Worm (Caenorhabditis elegans) whole organism, midembryonic: ENCODE measurements around the gene clec-19.

Experiments used
- cog-1 ChIP-seq: sonication (generic microtip); optimal IDR thresholded peaks from 2 replicates; lab custom pipeline; 2016; ENCODE audit warnings: missing genetic modification characterization, missing compliant biosample characterization
- med-1 ChIP-seq: sonication (generic microtip); optimal IDR thresholded peaks from 2 replicates; lab custom pipeline; 2017; ENCODE audit warnings: missing genetic modification characterization, mild to moderate bottlenecking, missing compliant biosample characterization, antibody characterized with exemption, missing genetic modification reagents; ENCODE audit not compliant: insufficient read depth
- ref-1 ChIP-seq: fragments of 200-800 bp; sonication (Bioruptor generic); conservative IDR thresholded peaks from 2 replicates; pipeline ENCODE4 v1.3.6; 2022; ENCODE audit warnings: missing genetic modification reagents, missing genetic modification characterization, missing compliant biosample characterization
- tab-1 ChIP-seq: fragments of 200-800 bp; sonication (Bioruptor generic); IDR thresholded peaks from 2 replicates; pipeline ENCODE4 v1.3.6; 2022; ENCODE audit warnings: missing genetic modification characterization, missing compliant biosample characterization
- ztf-23 ChIP-seq: fragments of 200-800 bp; sonication (Bioruptor generic); IDR thresholded peaks from 2 replicates; pipeline ENCODE4 v1.3.6; 2022; ENCODE audit warnings: missing genetic modification reagents, missing genetic modification characterization, missing compliant biosample characterization
- ztf-29 ChIP-seq: fragments of 200-800 bp; sonication (Bioruptor generic); IDR thresholded peaks from 2 replicates; pipeline ENCODE4 v1.3.6; 2022; ENCODE audit warnings: missing genetic modification reagents, missing genetic modification characterization, missing compliant biosample characterization

ce11 chrII:1709959-1710358 lies 34.3 kb upstream of the clec-19 start, which contains the start of gene fbxa-184:
- TF ChIP-seq tab-1 (GFP tag; lab: Robert Waterston, UW) (no peak), ref-1 (GFP tag; lab: Robert Waterston, UW) (no peak), med-1 (no peak), ztf-29 (GFP tag; lab: Robert Waterston, UW) (no peak), cog-1 (tag; lab: Kevin White, UChicago) (no peak), ztf-23 (GFP tag; lab: Robert Waterston, UW) (no peak)
